Worm (Caenorhabditis elegans): Measurements from ENCODE around the gene clec-194.
"Not testable (repeated sequence)": the region's sequence is repeated elsewhere in the genome, so short reads cannot be mapped to it uniquely, and the experiment has no call there.

clec-194 gene

ce11 chrIV:16812116-16812515 lies 19.4 kb upstream of the clec-194 start:
- TF ChIP-seq snpc-4 (GFP tag; optimal IDR thresholded peaks at IDR 0.05) (no peak), snpc-4 (tag; optimal IDR thresholded peaks at IDR 0.05) (peak in 1 of 4 experiments; percentile 43), B0035.1 (tag; optimal IDR thresholded peaks at IDR 0.05) (no peak)

DNA sequence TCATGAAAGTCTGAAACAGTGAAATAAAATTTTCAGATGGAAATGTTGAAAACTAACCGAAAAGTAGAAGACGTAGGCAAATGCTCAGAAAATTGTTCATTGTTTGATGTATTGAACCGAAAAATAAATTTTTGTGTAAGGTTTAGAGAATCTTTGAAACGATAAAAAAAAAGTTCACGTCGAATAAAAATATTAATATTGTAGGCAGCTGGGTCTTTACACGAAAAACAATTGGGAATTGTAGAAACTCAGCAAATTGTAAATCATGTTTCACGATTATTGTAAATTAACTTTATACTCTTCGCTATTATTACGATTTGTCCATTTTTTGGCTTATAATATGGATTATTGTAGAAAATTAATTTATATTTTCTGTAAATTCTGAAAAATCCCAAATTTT lies 17.6 kb upstream of the clec-194 start, which contains the start of gene Y116A8A.2:
TSS of gene Y116A8A.2 (minus strand) at position 101 of the 400 bp plus-strand sequence.
- TF ChIP-seq lin-40 (tag; optimal IDR thresholded peaks at IDR 0.05) (no peak), dpl-1 (GFP tag; optimal IDR thresholded peaks at IDR 0.05) (no peak), xnd-1 (tag; optimal IDR thresholded peaks at IDR 0.05) (no peak), C17E4.6 (GFP tag; IDR thresholded peaks at IDR 0.05) (no peak), sdz-38 (tag; optimal IDR thresholded peaks at IDR 0.05) (no peak), madf-3 (GFP tag; IDR thresholded peaks at IDR 0.05) (no peak), zim-3 (tag; optimal IDR thresholded peaks at IDR 0.05) (no peak), F39B2.1 (GFP tag; IDR thresholded peaks at IDR 0.05) (no peak), rcor-1 (GFP tag; IDR thresholded peaks at IDR 0.05) (no peak), let-526 (GFP tag; IDR thresholded peaks at IDR 0.05) (no peak), tlf-1 (GFP tag; optimal IDR thresholded peaks at IDR 0.05) (no peak), attf-5 (GFP tag; optimal IDR thresholded peaks at IDR 0.05) (no peak), attf-6 (GFP tag; IDR thresholded peaks at IDR 0.05) (no peak), mel-28 (tag; optimal IDR thresholded peaks at IDR 0.05; ENCODE audit: borderline replicate concordance) (no peak), rpc-1 (optimal IDR thresholded peaks at IDR 0.05) (no peak), rpc-1 (tag; optimal IDR thresholded peaks at IDR 0.05) (no peak), efl-1 (GFP tag; optimal IDR thresholded peaks at IDR 0.05) (no peak), dpff-1 (tag; optimal IDR thresholded peaks at IDR 0.05) (no peak), ets-4 (GFP tag; optimal IDR thresholded peaks at IDR 0.05) (no peak), nfyb-1 (GFP tag; IDR thresholded peaks at IDR 0.05) (no peak), K11D2.4 (GFP tag; IDR thresholded peaks at IDR 0.05) (no peak)

DNA sequence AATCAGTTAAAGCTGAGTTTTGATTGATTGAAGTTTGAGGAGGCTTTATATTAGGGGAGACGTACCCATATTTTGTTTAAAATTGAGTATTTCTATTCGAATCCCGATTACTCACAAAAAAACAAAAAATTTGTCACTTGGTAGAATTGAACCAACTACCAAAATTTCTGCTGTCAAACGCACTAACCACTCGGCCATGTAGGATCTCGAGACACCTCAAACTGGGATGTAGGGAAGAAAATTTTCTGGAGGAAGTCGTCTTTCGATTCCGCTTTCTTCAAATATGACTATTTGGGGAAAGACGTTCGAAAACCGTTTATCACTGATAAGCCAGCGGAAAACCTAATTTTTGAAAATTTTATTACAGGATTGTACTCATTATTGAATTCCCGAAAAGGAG lies 12.9 kb upstream of the clec-194 start:
- TF ChIP-seq hmg-1.2 (GFP tag; IDR thresholded peaks at IDR 0.05) = peak; percentile 38; the same call in 1 of the 2 replicates
- peak; percentile 94 for TF ChIP-seq attf-6 (GFP tag; IDR thresholded peaks at IDR 0.05)
- peak; percentile 34 for TF ChIP-seq rpc-1 (optimal IDR thresholded peaks at IDR 0.05)
- TF ChIP-seq rpc-1 (tag; optimal IDR thresholded peaks at IDR 0.05) = peak; percentile 62
- peak; percentile 86 for TF ChIP-seq tbp1 (GFP tag; optimal IDR thresholded peaks at IDR 0.05)
- not testable (repeated sequence) for TF ChIP-seq snpc-4 (GFP tag; optimal IDR thresholded peaks at IDR 0.05)
- peak in 2 of 4 experiments; percentile 78 to 89 for TF ChIP-seq snpc-4 (tag; optimal IDR thresholded peaks at IDR 0.05)
- 0 out of 2 replicates have a peak, but pooled peaks have one; percentile 25 for TF ChIP-seq D2030.7 (GFP tag; IDR thresholded peaks at IDR 0.05)
- TF ChIP-seq B0261.1 (tag; optimal IDR thresholded peaks at IDR 0.05) = peak; percentile 51
- TF ChIP-seq ztf-25 (GFP tag; IDR thresholded peaks at IDR 0.05) = 0 out of 2 replicates have a peak, but pooled peaks have one; percentile 49

DNA sequence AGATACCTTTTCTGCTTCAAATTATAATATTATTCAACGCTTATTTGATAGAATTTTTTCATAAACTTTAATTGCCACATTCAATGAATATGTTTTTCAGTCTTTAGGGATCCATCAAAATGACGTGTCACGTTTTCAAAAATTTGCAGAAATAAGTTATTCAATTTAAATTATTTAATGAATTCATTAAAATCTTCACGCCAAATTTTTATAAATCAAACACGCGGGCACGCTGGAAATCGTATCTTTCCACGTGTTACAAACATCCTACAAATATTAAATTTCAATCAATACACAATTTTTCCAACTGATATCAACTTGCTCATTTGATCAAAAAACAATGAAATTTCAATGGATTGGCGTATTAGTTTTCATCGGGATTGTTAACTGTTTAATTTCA lies 8.9 kb upstream of the clec-194 start, which contains the start of gene Y116A8A.4:
TSS of gene Y116A8A.4 (plus strand) at position 301 of the 400 bp plus-strand sequence.
- TF ChIP-seq sptf-2 (GFP tag; optimal IDR thresholded peaks at IDR 0.05) (no peak), pha-4 (tag; optimal IDR thresholded peaks at IDR 0.05) (no peak), ceh-40 (GFP tag; IDR thresholded peaks at IDR 0.05) (no peak), ekl-4 (GFP tag; IDR thresholded peaks at IDR 0.05) (no peak), sea-2 (GFP tag; IDR thresholded peaks at IDR 0.05) (no peak), F55B11.4 (tag; optimal IDR thresholded peaks at IDR 0.05; ENCODE audit: borderline replicate concordance, insufficient read depth) (no peak), dpff-1 (tag; optimal IDR thresholded peaks at IDR 0.05) (no peak), ceh-27 (GFP tag; optimal IDR thresholded peaks at IDR 0.05) (no peak), mes-4 (tag; optimal IDR thresholded peaks at IDR 0.05) (no peak), B0019.2 (GFP tag; conservative IDR thresholded peaks at IDR 0.05) (no peak), D2030.7 (GFP tag; IDR thresholded peaks at IDR 0.05) (no peak), ztf-6 (GFP tag; IDR thresholded peaks at IDR 0.05) (no peak)

All from whole organism, young adult.